Worm (Caenorhabditis elegans): ENCODE measurements around the gene C17H12.10.

The C17H12.10 gene

ce11 chrIV:6771556-6771955 is 35.0 kb upstream of the C17H12.10 start:
- TF ChIP-seq aptf-3 (GFP tag; IDR thresholded peaks at IDR 0.05) (no peak), nhr-120 (GFP tag; IDR thresholded peaks at IDR 0.05) (no peak), nhr-80 (tag; optimal IDR thresholded peaks at IDR 0.05) (peak; percentile 3), lin-54 (GFP tag; optimal IDR thresholded peaks at IDR 0.05) (no peak)

ce11 chrIV:6777156-6777555 is 29.4 kb upstream of the C17H12.10 start:
- TF ChIP-seq Y53F4B.3 (GFP tag; IDR thresholded peaks at IDR 0.05) (no peak), D2030.7 (GFP tag; IDR thresholded peaks at IDR 0.05) (0 out of 2 replicates have a peak, but pooled peaks have one; percentile 19), ceh-27 (GFP tag; optimal IDR thresholded peaks at IDR 0.05) (no peak), unc-130 (GFP tag; optimal IDR thresholded peaks at IDR 0.05) (peak; percentile 32), atf-7 (tag; optimal IDR thresholded peaks at IDR 0.05) (no peak), snpc-4 (GFP tag; optimal IDR thresholded peaks at IDR 0.05) (no peak), snpc-4 (tag; optimal IDR thresholded peaks at IDR 0.05) (peak in 2 of 4 experiments; percentile 65 to 71), efl-1 (GFP tag; optimal IDR thresholded peaks at IDR 0.05) (peak; percentile 61), lsl-1 (GFP tag; optimal IDR thresholded peaks at IDR 0.05) (peak; percentile 79), madf-8 (GFP tag; conservative IDR thresholded peaks at IDR 0.05) (peak; percentile 20; the same call in 1 of the 2 replicates), dpl-1 (GFP tag; optimal IDR thresholded peaks at IDR 0.05) (peak; percentile 34), gei-17 (GFP tag; optimal IDR thresholded peaks at IDR 0.05) (no peak), repo-1 (tag; optimal IDR thresholded peaks at IDR 0.05) (no peak), ets-4 (GFP tag; optimal IDR thresholded peaks at IDR 0.05) (no peak), egl-44 (GFP tag; IDR thresholded peaks at IDR 0.05) (no peak), xnd-1 (tag; optimal IDR thresholded peaks at IDR 0.05) (peak; percentile 19), lin-40 (tag; optimal IDR thresholded peaks at IDR 0.05) (no peak), Y95B8A.8 (GFP tag; IDR thresholded peaks at IDR 0.05) (no peak), lin-54 (GFP tag; optimal IDR thresholded peaks at IDR 0.05) (peak; percentile 46), hmg-1.2 (GFP tag; IDR thresholded peaks at IDR 0.05) (peak; percentile 15; the same call in 1 of the 2 replicates), ZK185.1 (tag; optimal IDR thresholded peaks at IDR 0.05; ENCODE audit: poor library complexity, severe bottlenecking) (no peak)

DNA sequence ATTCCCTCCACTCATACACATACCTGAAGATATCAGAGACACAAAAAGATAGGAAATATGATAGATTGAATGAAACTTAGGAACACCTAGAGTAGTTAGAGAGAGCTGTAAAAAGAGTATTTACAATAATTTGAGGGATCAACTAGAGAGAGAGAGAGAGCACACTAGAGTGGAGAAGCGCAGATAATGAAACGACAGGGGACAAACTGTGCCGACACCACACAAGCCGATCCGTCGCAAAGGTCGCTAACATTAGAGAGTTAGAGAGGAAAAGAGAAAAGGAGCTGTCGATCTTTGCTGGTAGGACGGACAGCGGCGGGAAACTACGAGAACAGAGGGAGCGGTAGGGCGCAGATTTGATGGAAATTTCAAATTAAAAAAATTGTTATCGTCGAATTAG is 21.4 kb upstream of the C17H12.10 start, which contains the start of gene dyci-1:
TSS of gene dyci-1 (minus strand) at position 122 of the 400 bp plus-strand sequence.
- TF ChIP-seq dpl-1 (GFP tag; optimal IDR thresholded peaks at IDR 0.05) (no peak), lsl-1 (GFP tag; optimal IDR thresholded peaks at IDR 0.05) (no peak), madf-6 (GFP tag; IDR thresholded peaks at IDR 0.05) (0 out of 2 replicates have a peak, but pooled peaks have one; percentile 18), mcd-1 (GFP tag; IDR thresholded peaks at IDR 0.05) (peak; percentile 47; the same call in 1 of the 2 replicates), hmg-1.2 (GFP tag; IDR thresholded peaks at IDR 0.05) (peak; percentile 62; the same call in 1 of the 2 replicates), nfyb-1 (GFP tag; IDR thresholded peaks at IDR 0.05) (peak; percentile 36; the same call in 1 of the 2 replicates), B0019.2 (GFP tag; conservative IDR thresholded peaks at IDR 0.05) (no peak), zfh-2 (GFP tag; conservative IDR thresholded peaks at IDR 0.05) (no peak), ztf-6 (GFP tag; IDR thresholded peaks at IDR 0.05) (no peak), hsf-1 (GFP tag; IDR thresholded peaks at IDR 0.05) (no peak), pbrm-1 (GFP tag; IDR thresholded peaks at IDR 0.05) (0 out of 2 replicates have a peak, but pooled peaks have one; percentile 11), F55B11.4 (tag; optimal IDR thresholded peaks at IDR 0.05; ENCODE audit: borderline replicate concordance, insufficient read depth) (no peak), let-526 (GFP tag; IDR thresholded peaks at IDR 0.05) (no peak), lin-26 (GFP tag; IDR thresholded peaks at IDR 0.05) (no peak), lin-40 (tag; optimal IDR thresholded peaks at IDR 0.05) (no peak), attf-5 (GFP tag; optimal IDR thresholded peaks at IDR 0.05) (peak; percentile 7), ZK185.1 (tag; optimal IDR thresholded peaks at IDR 0.05; ENCODE audit: poor library complexity, severe bottlenecking) (peak; percentile 3), nhr-80 (tag; optimal IDR thresholded peaks at IDR 0.05) (peak; percentile 27), ceh-100 (GFP tag; IDR thresholded peaks at IDR 0.05) (no peak)
